Fruit fly (Drosophila melanogaster): Measurements from ENCODE around the gene CG18265.

DNA sequence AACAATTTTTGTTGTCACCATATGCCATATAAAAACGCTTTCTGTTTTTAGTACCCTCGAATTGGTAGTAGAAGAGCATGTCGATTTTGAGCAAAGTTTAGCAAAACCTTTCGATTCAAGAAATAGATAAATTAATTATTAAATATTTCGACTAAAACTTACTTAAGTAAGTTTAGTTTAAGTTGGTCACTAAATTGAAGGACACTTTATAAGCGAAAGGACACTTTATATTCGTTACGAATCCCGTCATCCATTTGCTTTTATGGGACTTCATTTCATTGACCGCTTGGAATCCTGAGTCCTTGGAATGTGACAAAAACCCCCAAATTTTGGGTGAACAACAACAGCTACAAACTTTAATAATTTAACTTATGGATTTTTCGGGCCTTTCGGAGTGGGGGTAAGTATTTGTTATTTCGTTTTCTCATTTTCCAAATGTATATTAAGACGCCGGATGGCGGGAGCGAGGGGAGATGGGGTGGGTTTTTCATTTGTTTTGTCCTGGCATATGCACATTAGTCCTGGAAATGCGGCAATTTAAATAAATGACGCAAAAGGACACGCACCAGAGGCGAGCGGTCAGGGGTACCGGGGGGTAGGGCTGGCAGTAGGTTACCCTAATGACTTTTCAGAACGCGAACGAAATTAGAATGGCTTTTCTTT lies 19.8 kb downstream of the CG18265 start:
- TF ChIP-seq usp (GFP tag; optimal IDR thresholded peaks at IDR 0.05) (no peak), Dll (optimal IDR thresholded peaks at IDR 0.05) (no peak)
